Fruit fly (Drosophila melanogaster) whole organism, prepupa: ENCODE measurements around the gene CG5225.
A peak's percentile ranks its signal among the peaks of the same experiment; 100 is the strongest.

Experiments
- CG10631 ChIP-seq: fragments of 200-800 bp; sonication (Bioruptor generic); optimal IDR thresholded peaks from 2 replicates; lab custom pipeline; 2016; ENCODE audit warnings: missing biosample characterization, missing genetic modification characterization
- CG10669 ChIP-seq: fragments of 200-800 bp; sonication (Bioruptor generic); optimal IDR thresholded peaks from 3 replicates; lab custom pipeline; 2018; ENCODE audit warnings: missing biosample characterization, mild to moderate bottlenecking, missing genetic modification characterization, moderate library complexity
- CG11294 ChIP-seq: fragments of 200-800 bp; sonication (Bioruptor generic); IDR thresholded peaks from 2 replicates; pipeline ENCODE4 v1.3.6; 2022; ENCODE audit warnings: missing biosample characterization, missing genetic modification characterization
- CG15336 ChIP-seq: fragments of 200-800 bp; sonication (Bioruptor generic); IDR thresholded peaks from 2 replicates; pipeline ENCODE4 v1.3.6; 2022; ENCODE audit warnings: missing biosample characterization, missing genetic modification characterization
- CG1621 ChIP-seq: fragments of 200-800 bp; sonication (Bioruptor generic); optimal IDR thresholded peaks from 3 replicates; lab custom pipeline; 2018; ENCODE audit warnings: missing biosample characterization, mild to moderate bottlenecking, missing genetic modification characterization
- CG16779 ChIP-seq: fragments of 200-800 bp; sonication (Bioruptor generic); optimal IDR thresholded peaks from 3 replicates; lab custom pipeline; 2017; ENCODE audit warnings: missing biosample characterization, mild to moderate bottlenecking, missing genetic modification characterization
- CG3032 ChIP-seq: fragments of 200-800 bp; optimal IDR thresholded peaks from 2 replicates; lab custom pipeline; 2019; ENCODE audit warnings: missing biosample characterization, mild to moderate bottlenecking, missing genetic modification characterization, moderate library complexity
- CG32006 ChIP-seq: fragments of 200-800 bp; sonication (Bioruptor generic); optimal IDR thresholded peaks from 3 replicates; lab custom pipeline; 2017; ENCODE audit warnings: missing biosample characterization, mild to moderate bottlenecking, missing genetic modification characterization
- CG34406 ChIP-seq: fragments of 200-800 bp; sonication (Bioruptor generic); optimal IDR thresholded peaks from 3 replicates; lab custom pipeline; 2016; ENCODE audit warnings: missing biosample characterization, missing genetic modification characterization
- CG6163 ChIP-seq: fragments of 200-800 bp; sonication (Bioruptor generic); IDR thresholded peaks from 3 replicates; pipeline ENCODE4 v1.3.6; 2022; ENCODE audit warnings: missing biosample characterization, missing genetic modification characterization
- CG6792 ChIP-seq: fragments of 200-800 bp; sonication (Bioruptor generic); optimal IDR thresholded peaks from 3 replicates; lab custom pipeline; 2016; ENCODE audit warnings: missing biosample characterization, missing genetic modification characterization
- CG6854 ChIP-seq: fragments of 200-800 bp; sonication (Bioruptor generic); optimal IDR thresholded peaks from 2 replicates; lab custom pipeline; 2017; ENCODE audit warnings: missing biosample characterization, mild to moderate bottlenecking, missing genetic modification characterization
- CG7368 ChIP-seq: fragments of 200-800 bp; sonication (Bioruptor generic); optimal IDR thresholded peaks from 3 replicates; lab custom pipeline; 2016; ENCODE audit warnings: missing biosample characterization, missing genetic modification characterization
- CG8319 ChIP-seq: fragments of 200-800 bp; sonication (Bioruptor generic); optimal IDR thresholded peaks from 3 replicates; lab custom pipeline; 2016; ENCODE audit warnings: missing biosample characterization, missing genetic modification characterization
- CG8632 ChIP-seq: fragments of 200-800 bp; sonication (Bioruptor generic); optimal IDR thresholded peaks from 3 replicates; lab custom pipeline; 2016; ENCODE audit warnings: missing biosample characterization, missing genetic modification characterization
- CG9139 ChIP-seq: fragments of 200-800 bp; sonication (Bioruptor generic); optimal IDR thresholded peaks from 3 replicates; lab custom pipeline; 2017; ENCODE audit warnings: missing biosample characterization, mild to moderate bottlenecking, missing genetic modification characterization
- Eip75B ChIP-seq: fragments of 200-800 bp; sonication (Bioruptor generic); optimal IDR thresholded peaks from 3 replicates; lab custom pipeline; 2016; ENCODE audit warnings: missing biosample characterization, missing genetic modification characterization
- Eip78C ChIP-seq: fragments of 200-800 bp; sonication (Bioruptor generic); peaks from one replicate; lab custom pipeline; 2016; ENCODE audit warnings: missing biosample characterization, missing genetic modification characterization
- Ets96B ChIP-seq: fragments of 200-800 bp; optimal IDR thresholded peaks from 2 replicates; lab custom pipeline; 2019; ENCODE audit warnings: missing biosample characterization, mild to moderate bottlenecking, missing genetic modification characterization, moderate library complexity
- Gug ChIP-seq: fragments of 200-800 bp; sonication (Bioruptor generic); IDR thresholded peaks from 2 replicates; pipeline ENCODE4 v1.3.6; 2022; ENCODE audit warnings: missing biosample characterization, missing genetic modification characterization
- Hr38 ChIP-seq: sonication (Bioruptor generic); optimal IDR thresholded peaks from 2 replicates; lab custom pipeline; 2016; ENCODE audit warnings: missing biosample characterization, missing genetic modification characterization
- Hr39 ChIP-seq: fragments of 200-800 bp; sonication (Bioruptor generic); optimal IDR thresholded peaks from 2 replicates; lab custom pipeline; 2016; ENCODE audit warnings: missing biosample characterization, missing genetic modification characterization
- Hr4 ChIP-seq: fragments of 200-800 bp; sonication (Bioruptor generic); optimal IDR thresholded peaks from 3 replicates; lab custom pipeline; 2016; ENCODE audit warnings: missing biosample characterization, missing genetic modification characterization
- Smox ChIP-seq: fragments of 200-800 bp; sonication (Bioruptor generic); optimal IDR thresholded peaks from 3 replicates; lab custom pipeline; 2016; ENCODE audit warnings: missing biosample characterization, missing genetic modification characterization
- Sox14 ChIP-seq: fragments of 200-800 bp; sonication (Bioruptor generic); optimal IDR thresholded peaks from 3 replicates; lab custom pipeline; 2016; ENCODE audit warnings: missing biosample characterization, missing genetic modification characterization
- Sox15 ChIP-seq: fragments of 200-800 bp; sonication (Bioruptor generic); optimal IDR thresholded peaks from 3 replicates; lab custom pipeline; 2016; ENCODE audit warnings: missing biosample characterization, missing genetic modification characterization
- achi ChIP-seq: fragments of 200-800 bp; sonication (Bioruptor generic); optimal IDR thresholded peaks from 3 replicates; lab custom pipeline; 2016; ENCODE audit warnings: missing biosample characterization, missing genetic modification characterization
- acj6 ChIP-seq: fragments of 200-800 bp; sonication (Bioruptor generic); optimal IDR thresholded peaks from 3 replicates; lab custom pipeline; 2016; ENCODE audit warnings: missing biosample characterization, missing genetic modification characterization
- eg ChIP-seq: fragments of 200-800 bp; sonication (Bioruptor generic); IDR thresholded peaks from 3 replicates; pipeline ENCODE4 v1.3.6; 2022; ENCODE audit warnings: missing biosample characterization, missing genetic modification characterization
- esn ChIP-seq: fragments of 200-800 bp; sonication (Bioruptor generic); optimal IDR thresholded peaks from 2 replicates; lab custom pipeline; 2016; ENCODE audit warnings: missing biosample characterization, mild to moderate bottlenecking, missing genetic modification characterization, moderate library complexity
- fd59A ChIP-seq: fragments of 200-800 bp; sonication (Bioruptor generic); optimal IDR thresholded peaks from 2 replicates; lab custom pipeline; 2017; ENCODE audit warnings: missing biosample characterization, mild to moderate bottlenecking, missing genetic modification characterization, missing genetic modification reagents
- fkh ChIP-seq: fragments of 200-800 bp; sonication (Bioruptor generic); optimal IDR thresholded peaks from 3 replicates; lab custom pipeline; 2017; ENCODE audit warnings: missing biosample characterization, mild to moderate bottlenecking, missing genetic modification characterization, moderate library complexity
- lz ChIP-seq: fragments of 200-800 bp; sonication (Bioruptor generic); optimal IDR thresholded peaks from 3 replicates; lab custom pipeline; 2016; ENCODE audit warnings: missing biosample characterization, missing genetic modification characterization
- net ChIP-seq: fragments of 200-800 bp; sonication (Bioruptor generic); optimal IDR thresholded peaks from 3 replicates; lab custom pipeline; 2016; ENCODE audit warnings: missing biosample characterization, missing genetic modification characterization
- salr ChIP-seq, 2 experiments: fragments of 200-800 bp; sonication (Bioruptor generic); optimal IDR thresholded peaks; 3 replicates each; lab custom pipeline; 2016 to 2018; ENCODE audit warnings: missing biosample characterization in 2 of 2, missing genetic modification characterization in 2 of 2, mild to moderate bottlenecking in 1 of 2
- spab ChIP-seq: fragments of 200-800 bp; sonication (Bioruptor generic); optimal IDR thresholded peaks from 2 replicates; lab custom pipeline; 2017; ENCODE audit warnings: missing biosample characterization, mild to moderate bottlenecking, missing genetic modification characterization, missing genetic modification reagents
- ss ChIP-seq, 2 experiments: fragments of 200-800 bp; sonication (Bioruptor generic); optimal IDR thresholded peaks; 2 replicates in 1 of 2; 3 replicates in 1 of 2; lab custom pipeline; 2017 to 2018; ENCODE audit warnings: mild to moderate bottlenecking in 2 of 2, missing biosample characterization in 2 of 2, missing genetic modification characterization in 2 of 2, moderate library complexity in 1 of 2
- svp ChIP-seq: fragments of 200-800 bp; sonication (Bioruptor generic); peaks from one replicate; lab custom pipeline; 2016; ENCODE audit warnings: missing biosample characterization, missing genetic modification characterization
- topi ChIP-seq: fragments of 200-800 bp; sonication (Bioruptor generic); optimal IDR thresholded peaks from 3 replicates; lab custom pipeline; 2016; ENCODE audit warnings: missing biosample characterization, missing genetic modification characterization

The CG5225 gene

dm6 chr3R:17043570-17043923 lies 15.1 kb downstream of the CG5225 start:
- TF ChIP-seq fd59A (GFP tag; lab: Kevin White, UChicago): no peak
- no peak for TF ChIP-seq CG3032 (tag; lab: Kevin White, UChicago)
- no peak for TF ChIP-seq esn (GFP tag; lab: Kevin White, UChicago)
- no peak for TF ChIP-seq spab (GFP tag; lab: Kevin White, UChicago)
- TF ChIP-seq topi (GFP tag; lab: Kevin White, UChicago): no peak
- no peak for TF ChIP-seq CG8319 (GFP tag; lab: Kevin White, UChicago)
- no peak for TF ChIP-seq achi
- TF ChIP-seq CG16779 (tag; lab: Kevin White, UChicago): no peak
- TF ChIP-seq Hr39 (GFP tag; lab: Kevin White, UChicago): no peak
- no peak for TF ChIP-seq svp (GFP tag; lab: Kevin White, UChicago)
- TF ChIP-seq acj6: no peak
- no peak for TF ChIP-seq Smox (GFP tag; lab: Kevin White, UChicago)
- TF ChIP-seq CG10631 (GFP tag; lab: Kevin White, UChicago): no peak
- TF ChIP-seq eg (GFP tag; lab: Robert Waterston, UW): no peak
- no peak for TF ChIP-seq CG10669

dm6 chr3R:17048867-17049266 lies 20.4 kb downstream of the CG5225 start:
- TF ChIP-seq net (GFP tag; lab: Kevin White, UChicago) (no peak), achi (peak; percentile 47), acj6 (peak; percentile 40), CG32006 (GFP tag; lab: Kevin White, UChicago) (no peak), CG6792 (GFP tag; lab: Kevin White, UChicago) (peak; percentile 11), Smox (GFP tag; lab: Kevin White, UChicago) (no peak), CG11294 (GFP tag; lab: Robert Waterston, UW) (no peak), CG8632 (GFP tag; lab: Kevin White, UChicago) (no peak), CG6163 (no peak), CG6854 (GFP tag; lab: Kevin White, UChicago) (no peak), lz (GFP tag; lab: Kevin White, UChicago) (no peak), CG34406 (GFP tag; lab: Kevin White, UChicago) (peak; percentile 20), CG15336 (GFP tag; lab: Robert Waterston, UW) (peak; percentile 36; the same call in 1 of the 2 replicates), CG3032 (tag; lab: Kevin White, UChicago) (peak; percentile 56), Gug (GFP tag; lab: Robert Waterston, UW) (0 out of 2 replicates have a peak, but pooled peaks have one; percentile 9), CG9139 (GFP tag; lab: Kevin White, UChicago) (no peak), salr (GFP tag; optimal IDR thresholded peaks at IDR 0.05; lab: Kevin White, UChicago) (no peak), Eip75B (GFP tag; lab: Kevin White, UChicago) (no peak), ss (GFP tag; optimal IDR thresholded peaks at IDR 0.05; lab: Kevin White, UChicago) (no peak), fd59A (GFP tag; lab: Kevin White, UChicago) (no peak), Sox15 (GFP tag; lab: Kevin White, UChicago) (no peak), topi (GFP tag; lab: Kevin White, UChicago) (no peak), Hr38 (GFP tag; lab: Kevin White, UChicago) (no peak), Ets96B (peak; percentile 3), CG10631 (GFP tag; lab: Kevin White, UChicago) (peak; percentile 31), CG7368 (GFP tag; lab: Kevin White, UChicago) (no peak), Eip78C (GFP tag; lab: Kevin White, UChicago) (peak; percentile 73), Hr4 (GFP tag; lab: Kevin White, UChicago) (no peak), eg (GFP tag; lab: Robert Waterston, UW) (0 out of 3 replicates have a peak, but pooled peaks have one; percentile 5), CG1621 (no peak), fkh (no peak), Sox14 (no peak)
